Fruit fly (Drosophila melanogaster) Kc167 (cell line): Measurements from ENCODE around the gene SKIP.

Experiments used
- Myc ChIP-seq: fragments of >200 bp; optimal IDR thresholded peaks from 2 replicates; lab custom pipeline; 2017; ENCODE audit warnings: missing external identifiers
- Sin3A ChIP-seq: fragments of >200 bp; optimal IDR thresholded peaks from 2 replicates; lab custom pipeline; 2018; ENCODE audit warnings: missing external identifiers
- h ChIP-seq: fragments of >200 bp; optimal IDR thresholded peaks from 3 replicates; lab custom pipeline; 2018; ENCODE audit warnings: missing external identifiers
- psq ChIP-seq: fragments of >200 bp; optimal IDR thresholded peaks from 2 replicates; lab custom pipeline; 2017; ENCODE audit warnings: missing external identifiers

- no peak for TF ChIP-seq psq
- TF ChIP-seq Myc (lab: Kevin White, UChicago) = no peak
- no peak for TF ChIP-seq Sin3A (lab: Kevin White, UChicago)
- TF ChIP-seq h (lab: Kevin White, UChicago) = no peak
Observed at dm6 chr3R:22196553-22197147, 63.0 kb downstream of the SKIP start.
